Worm (Caenorhabditis elegans) whole organism, L1 larva: Measurements from ENCODE around the gene F53F8.7.

Experiments used
- ceh-63 ChIP-seq: fragments of 200-800 bp; sonication (Bioruptor generic); optimal IDR thresholded peaks from 2 replicates; lab custom pipeline; 2018; ENCODE audit warnings: mild to moderate bottlenecking, missing genetic modification characterization, missing compliant biosample characterization
- pag-3 ChIP-seq: sonication (generic microtip); optimal IDR thresholded peaks from 2 replicates; lab custom pipeline; 2017; ENCODE audit warnings: missing genetic modification characterization, mild to moderate bottlenecking, missing compliant biosample characterization, antibody characterized with exemption, borderline replicate concordance; ENCODE audit not compliant: insufficient read depth
- tbx-2 ChIP-seq: sonication (generic microtip); optimal IDR thresholded peaks from 2 replicates; lab custom pipeline; 2016; ENCODE audit warnings: missing genetic modification characterization, missing compliant biosample characterization

DNA sequence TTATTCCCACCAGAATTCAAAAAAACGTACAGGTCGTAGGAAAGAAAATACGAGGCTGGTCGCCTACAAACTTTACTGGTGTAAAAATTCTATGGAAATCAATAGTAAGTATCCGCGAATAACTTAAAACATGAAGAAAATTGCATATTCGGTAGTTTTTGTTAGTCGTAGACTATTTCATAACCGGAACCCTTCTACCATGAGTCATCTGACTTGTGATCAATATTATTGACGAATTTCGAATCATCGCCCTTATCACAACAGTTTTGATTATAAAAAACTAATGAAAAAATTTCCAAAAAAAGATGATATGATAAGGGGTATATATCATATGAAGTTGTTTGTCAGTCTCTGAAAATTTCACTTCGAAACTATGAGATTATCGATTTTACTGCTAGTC lies 38.1 kb downstream of the F53F8.7 start, which contains the start of gene W01F3.2:
- no peak for TF ChIP-seq pag-3 (tag; lab: Kevin White, UChicago)
- no peak for TF ChIP-seq tbx-2
- no peak for TF ChIP-seq ceh-63 (GFP tag; lab: Kevin White, UChicago)
